Fruit fly (Drosophila melanogaster) whole organism, prepupa: ENCODE measurements around the gene nan.

ENCODE experiments used
- Blimp-1 ChIP-seq: fragments of 200-800 bp; sonication (Bioruptor generic); optimal IDR thresholded peaks from 3 replicates; lab custom pipeline; 2017; ENCODE audit warnings: missing biosample characterization, missing genetic modification characterization, mild to moderate bottlenecking, moderate library complexity, missing genetic modification reagents
- CG10631 ChIP-seq: fragments of 200-800 bp; sonication (Bioruptor generic); optimal IDR thresholded peaks from 2 replicates; lab custom pipeline; 2016; ENCODE audit warnings: missing biosample characterization, missing genetic modification characterization
- CG10669 ChIP-seq: fragments of 200-800 bp; sonication (Bioruptor generic); optimal IDR thresholded peaks from 3 replicates; lab custom pipeline; 2018; ENCODE audit warnings: missing biosample characterization, mild to moderate bottlenecking, missing genetic modification characterization, moderate library complexity
- CG11294 ChIP-seq: fragments of 200-800 bp; sonication (Bioruptor generic); IDR thresholded peaks from 2 replicates; pipeline ENCODE4 v1.3.6; 2022; ENCODE audit warnings: missing biosample characterization, missing genetic modification characterization
- CG11762 ChIP-seq: fragments of 200-800 bp; sonication (Bioruptor generic); optimal IDR thresholded peaks from 3 replicates; lab custom pipeline; 2016; ENCODE audit warnings: missing biosample characterization, missing genetic modification characterization; ENCODE audit not compliant: insufficient read depth
- CG1621 ChIP-seq: fragments of 200-800 bp; sonication (Bioruptor generic); optimal IDR thresholded peaks from 3 replicates; lab custom pipeline; 2018; ENCODE audit warnings: missing biosample characterization, mild to moderate bottlenecking, missing genetic modification characterization
- CG16779 ChIP-seq: fragments of 200-800 bp; sonication (Bioruptor generic); optimal IDR thresholded peaks from 3 replicates; lab custom pipeline; 2017; ENCODE audit warnings: missing biosample characterization, mild to moderate bottlenecking, missing genetic modification characterization
- CG3032 ChIP-seq: fragments of 200-800 bp; optimal IDR thresholded peaks from 2 replicates; lab custom pipeline; 2019; ENCODE audit warnings: missing biosample characterization, mild to moderate bottlenecking, missing genetic modification characterization, moderate library complexity
- CG34406 ChIP-seq: fragments of 200-800 bp; sonication (Bioruptor generic); optimal IDR thresholded peaks from 3 replicates; lab custom pipeline; 2016; ENCODE audit warnings: missing biosample characterization, missing genetic modification characterization
- CG6163 ChIP-seq: fragments of 200-800 bp; sonication (Bioruptor generic); IDR thresholded peaks from 3 replicates; pipeline ENCODE4 v1.3.6; 2022; ENCODE audit warnings: missing biosample characterization, missing genetic modification characterization
- CG6276 ChIP-seq: fragments of 200-800 bp; sonication (Bioruptor generic); optimal IDR thresholded peaks from 2 replicates; lab custom pipeline; 2017; ENCODE audit warnings: missing biosample characterization, mild to moderate bottlenecking, missing genetic modification characterization
- CG6792 ChIP-seq: fragments of 200-800 bp; sonication (Bioruptor generic); optimal IDR thresholded peaks from 3 replicates; lab custom pipeline; 2016; ENCODE audit warnings: missing biosample characterization, missing genetic modification characterization
- CG6854 ChIP-seq: fragments of 200-800 bp; sonication (Bioruptor generic); optimal IDR thresholded peaks from 2 replicates; lab custom pipeline; 2017; ENCODE audit warnings: missing biosample characterization, mild to moderate bottlenecking, missing genetic modification characterization
- CG7368 ChIP-seq: fragments of 200-800 bp; sonication (Bioruptor generic); optimal IDR thresholded peaks from 3 replicates; lab custom pipeline; 2016; ENCODE audit warnings: missing biosample characterization, missing genetic modification characterization
- CG8119 ChIP-seq: fragments of 200-800 bp; sonication (Bioruptor generic); IDR thresholded peaks from 3 replicates; pipeline ENCODE4 v1.3.6; 2022; ENCODE audit warnings: missing biosample characterization, missing genetic modification characterization
- CG8632 ChIP-seq: fragments of 200-800 bp; sonication (Bioruptor generic); optimal IDR thresholded peaks from 3 replicates; lab custom pipeline; 2016; ENCODE audit warnings: missing biosample characterization, missing genetic modification characterization
- CG9139 ChIP-seq: fragments of 200-800 bp; sonication (Bioruptor generic); optimal IDR thresholded peaks from 3 replicates; lab custom pipeline; 2017; ENCODE audit warnings: missing biosample characterization, mild to moderate bottlenecking, missing genetic modification characterization
- Eip75B ChIP-seq: fragments of 200-800 bp; sonication (Bioruptor generic); optimal IDR thresholded peaks from 3 replicates; lab custom pipeline; 2016; ENCODE audit warnings: missing biosample characterization, missing genetic modification characterization
- Eip78C ChIP-seq: fragments of 200-800 bp; sonication (Bioruptor generic); peaks from one replicate; lab custom pipeline; 2016; ENCODE audit warnings: missing biosample characterization, missing genetic modification characterization
- Ets21C ChIP-seq: fragments of 200-800 bp; sonication (Bioruptor generic); optimal IDR thresholded peaks from 3 replicates; lab custom pipeline; 2016; ENCODE audit warnings: missing biosample characterization, missing genetic modification characterization
- Ets96B ChIP-seq: fragments of 200-800 bp; optimal IDR thresholded peaks from 2 replicates; lab custom pipeline; 2019; ENCODE audit warnings: missing biosample characterization, mild to moderate bottlenecking, missing genetic modification characterization, moderate library complexity
- Gug ChIP-seq: fragments of 200-800 bp; sonication (Bioruptor generic); IDR thresholded peaks from 2 replicates; pipeline ENCODE4 v1.3.6; 2022; ENCODE audit warnings: missing biosample characterization, missing genetic modification characterization
- Hr39 ChIP-seq: fragments of 200-800 bp; sonication (Bioruptor generic); optimal IDR thresholded peaks from 2 replicates; lab custom pipeline; 2016; ENCODE audit warnings: missing biosample characterization, missing genetic modification characterization
- Hr4 ChIP-seq: fragments of 200-800 bp; sonication (Bioruptor generic); optimal IDR thresholded peaks from 3 replicates; lab custom pipeline; 2016; ENCODE audit warnings: missing biosample characterization, missing genetic modification characterization
- Lpt ChIP-seq: fragments of 200-800 bp; sonication (Bioruptor generic); optimal IDR thresholded peaks from 3 replicates; lab custom pipeline; 2016; ENCODE audit warnings: missing biosample characterization, missing genetic modification characterization
- Met ChIP-seq: fragments of 200-800 bp; sonication (Bioruptor generic); optimal IDR thresholded peaks from 3 replicates; lab custom pipeline; 2016; ENCODE audit warnings: missing biosample characterization, missing genetic modification characterization
- OdsH ChIP-seq: fragments of 200-800 bp; sonication (Bioruptor generic); optimal IDR thresholded peaks from 3 replicates; lab custom pipeline; 2016; ENCODE audit warnings: missing biosample characterization, missing genetic modification characterization
- Smox ChIP-seq: fragments of 200-800 bp; sonication (Bioruptor generic); optimal IDR thresholded peaks from 3 replicates; lab custom pipeline; 2016; ENCODE audit warnings: missing biosample characterization, missing genetic modification characterization
- Sox102F ChIP-seq: fragments of 200-800 bp; sonication (Bioruptor generic); optimal IDR thresholded peaks from 2 replicates; lab custom pipeline; 2016; ENCODE audit warnings: missing biosample characterization, mild to moderate bottlenecking, missing genetic modification characterization
- Sox15 ChIP-seq: fragments of 200-800 bp; sonication (Bioruptor generic); optimal IDR thresholded peaks from 3 replicates; lab custom pipeline; 2016; ENCODE audit warnings: missing biosample characterization, missing genetic modification characterization
- achi ChIP-seq: fragments of 200-800 bp; sonication (Bioruptor generic); optimal IDR thresholded peaks from 3 replicates; lab custom pipeline; 2016; ENCODE audit warnings: missing biosample characterization, missing genetic modification characterization
- cyc ChIP-seq: fragments of 200-800 bp; sonication (Bioruptor generic); optimal IDR thresholded peaks from 3 replicates; lab custom pipeline; 2016; ENCODE audit warnings: missing biosample characterization, missing genetic modification characterization
- dac ChIP-seq: fragments of 200-800 bp; sonication (Bioruptor generic); optimal IDR thresholded peaks from 2 replicates; lab custom pipeline; 2017; ENCODE audit warnings: missing biosample characterization, mild to moderate bottlenecking, missing genetic modification characterization
- esn ChIP-seq: fragments of 200-800 bp; sonication (Bioruptor generic); optimal IDR thresholded peaks from 2 replicates; lab custom pipeline; 2016; ENCODE audit warnings: missing biosample characterization, mild to moderate bottlenecking, missing genetic modification characterization, moderate library complexity
- fd85E ChIP-seq: fragments of 200-800 bp; sonication (Bioruptor generic); optimal IDR thresholded peaks from 3 replicates; lab custom pipeline; 2016; ENCODE audit warnings: missing biosample characterization, missing genetic modification characterization
- lz ChIP-seq: fragments of 200-800 bp; sonication (Bioruptor generic); optimal IDR thresholded peaks from 3 replicates; lab custom pipeline; 2016; ENCODE audit warnings: missing biosample characterization, missing genetic modification characterization
- net ChIP-seq: fragments of 200-800 bp; sonication (Bioruptor generic); optimal IDR thresholded peaks from 3 replicates; lab custom pipeline; 2016; ENCODE audit warnings: missing biosample characterization, missing genetic modification characterization
- svp ChIP-seq: fragments of 200-800 bp; sonication (Bioruptor generic); peaks from one replicate; lab custom pipeline; 2016; ENCODE audit warnings: missing biosample characterization, missing genetic modification characterization
- topi ChIP-seq: fragments of 200-800 bp; sonication (Bioruptor generic); optimal IDR thresholded peaks from 3 replicates; lab custom pipeline; 2016; ENCODE audit warnings: missing biosample characterization, missing genetic modification characterization

Gene nan

dm6 chr3L:14172174-14172940 is 17.1 kb downstream of the nan start:
- TF ChIP-seq Met (GFP tag; lab: Kevin White, UChicago) = peak; percentile 22
- peak; percentile 51 for TF ChIP-seq Eip78C (GFP tag; lab: Kevin White, UChicago)
- peak; percentile 18 for TF ChIP-seq esn (GFP tag; lab: Kevin White, UChicago)
- no peak for TF ChIP-seq Hr39 (GFP tag; lab: Kevin White, UChicago)
- TF ChIP-seq CG34406 (GFP tag; lab: Kevin White, UChicago) = no peak
- no peak for TF ChIP-seq Blimp-1 (GFP tag; lab: Kevin White, UChicago)
- no peak for TF ChIP-seq lz
- TF ChIP-seq svp (GFP tag; lab: Kevin White, UChicago) = peak; percentile 62
- TF ChIP-seq CG9139 (GFP tag; lab: Kevin White, UChicago) = no peak
- TF ChIP-seq, all 60 proteins: peak for 4

DNA sequence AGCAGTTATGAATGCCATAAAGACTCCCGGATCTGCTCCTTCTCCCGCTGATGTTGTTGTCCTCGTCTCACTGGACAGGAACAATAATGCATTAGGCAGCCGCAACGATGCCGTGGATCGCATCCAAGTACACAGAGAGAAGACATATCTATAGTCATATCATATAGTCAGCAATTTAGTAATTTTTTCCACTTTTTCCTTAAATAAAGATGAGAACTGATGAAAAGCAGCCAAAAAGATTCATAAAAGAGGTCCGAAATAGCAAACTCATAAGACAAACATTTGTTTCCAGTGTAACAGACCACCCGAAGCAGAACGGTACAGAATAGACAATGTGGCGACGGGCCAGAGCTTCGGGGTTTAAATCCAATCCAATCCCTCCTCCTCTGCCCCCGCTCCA is 18.9 kb downstream of the nan start:
- TF ChIP-seq CG6163 (GFP tag; lab: Robert Waterston, UW) (0 out of 3 replicates have a peak, but pooled peaks have one; percentile 9), CG7368 (GFP tag; lab: Kevin White, UChicago) (no peak)

DNA sequence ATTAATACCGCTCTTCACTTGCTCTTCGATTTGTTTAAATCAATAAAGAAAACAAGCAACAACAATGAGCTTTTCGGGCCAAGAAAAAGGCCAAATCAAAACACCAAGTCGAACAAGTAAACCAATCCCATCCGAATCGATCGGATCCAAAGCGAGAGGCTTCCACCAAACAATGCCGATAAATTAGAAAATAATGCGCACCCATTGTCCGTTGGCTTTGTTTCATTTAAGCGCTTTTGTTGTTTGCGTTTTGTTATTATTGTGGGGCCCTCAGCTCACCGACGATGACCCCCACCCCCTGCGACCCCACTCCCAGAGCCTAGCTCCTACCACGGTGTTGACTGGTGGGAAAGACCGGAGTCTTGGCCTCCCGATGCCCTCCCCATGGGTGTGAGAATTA is 21.5 kb downstream of the nan start:
- TF ChIP-seq CG34406 (GFP tag; lab: Kevin White, UChicago) = no peak
- TF ChIP-seq Smox (GFP tag; lab: Kevin White, UChicago) = no peak
- TF ChIP-seq CG6792 (GFP tag; lab: Kevin White, UChicago) = no peak
- TF ChIP-seq Hr39 (GFP tag; lab: Kevin White, UChicago) = no peak
- no peak for TF ChIP-seq fd85E
- no peak for TF ChIP-seq CG11294 (GFP tag; lab: Robert Waterston, UW)
- no peak for TF ChIP-seq CG10631 (GFP tag; lab: Kevin White, UChicago)
- TF ChIP-seq OdsH (GFP tag; lab: Kevin White, UChicago) = no peak
- TF ChIP-seq Sox102F (GFP tag; lab: Kevin White, UChicago) = no peak
- no peak for TF ChIP-seq dac
- no peak for TF ChIP-seq net
- TF ChIP-seq Eip75B (GFP tag; lab: Kevin White, UChicago) = no peak
- TF ChIP-seq Sox15 (GFP tag; lab: Kevin White, UChicago) = no peak
- TF ChIP-seq Ets96B = no peak
- no peak for TF ChIP-seq CG8119 (GFP tag; lab: Robert Waterston, UW)
- TF ChIP-seq CG6276 (GFP tag; lab: Kevin White, UChicago) = no peak
- no peak for TF ChIP-seq CG1621 (tag; lab: Kevin White, UChicago)
- TF ChIP-seq, all 60 proteins: peak for 0

dm6 chr3L:14166271-14166670 is 23.2 kb downstream of the nan start:
- TF ChIP-seq cyc (no peak), topi (GFP tag; lab: Kevin White, UChicago) (no peak), svp (GFP tag; lab: Kevin White, UChicago) (peak; percentile 22), fd85E (no peak), CG6163 (GFP tag; lab: Robert Waterston, UW) (0 out of 3 replicates have a peak, but pooled peaks have one; percentile 23)

DNA sequence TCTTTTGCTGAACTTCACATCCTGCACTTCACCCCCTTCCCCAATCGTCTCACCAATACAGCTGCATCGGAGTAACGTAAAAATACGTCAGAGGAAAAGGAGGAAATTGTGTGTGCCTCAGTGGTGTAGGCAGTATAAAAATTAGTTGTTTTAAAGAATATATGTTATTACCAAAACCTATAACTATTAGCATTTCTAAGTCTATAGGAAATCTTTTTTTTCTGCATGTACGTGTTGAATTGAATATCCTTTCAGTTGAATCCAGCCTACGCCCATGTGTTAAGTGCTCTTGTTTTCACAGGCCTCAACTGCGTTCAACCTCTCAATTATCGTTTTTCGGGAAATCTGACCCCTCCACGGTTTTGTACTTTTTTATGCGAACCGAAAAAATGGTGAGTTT is 27.5 kb downstream of the nan start:
- TF ChIP-seq svp (GFP tag; lab: Kevin White, UChicago) = peak; percentile 51
- no peak for TF ChIP-seq CG34406 (GFP tag; lab: Kevin White, UChicago)

- no peak for TF ChIP-seq Lpt (GFP tag; lab: Kevin White, UChicago)
- TF ChIP-seq CG8632 (GFP tag; lab: Kevin White, UChicago) = peak; percentile 30
- TF ChIP-seq CG6854 (GFP tag; lab: Kevin White, UChicago) = no peak
- no peak for TF ChIP-seq CG7368 (GFP tag; lab: Kevin White, UChicago)
- TF ChIP-seq Sox15 (GFP tag; lab: Kevin White, UChicago) = no peak
- peak; percentile 2 for TF ChIP-seq OdsH (GFP tag; lab: Kevin White, UChicago)
- no peak for TF ChIP-seq CG6163 (GFP tag; lab: Robert Waterston, UW)
- no peak for TF ChIP-seq CG11294 (GFP tag; lab: Robert Waterston, UW)
- peak; percentile 21 for TF ChIP-seq CG10669 (GFP tag; lab: Kevin White, UChicago)
- no peak for TF ChIP-seq Smox (GFP tag; lab: Kevin White, UChicago)
- peak; percentile 45 for TF ChIP-seq Eip78C (GFP tag; lab: Kevin White, UChicago)
- no peak for TF ChIP-seq Met (GFP tag; lab: Kevin White, UChicago)
- no peak for TF ChIP-seq Hr39 (GFP tag; lab: Kevin White, UChicago)
- no peak for TF ChIP-seq Ets21C (GFP tag; lab: Kevin White, UChicago)
- TF ChIP-seq CG11762 (GFP tag; lab: Kevin White, UChicago) = no peak
- TF ChIP-seq CG8119 (GFP tag; lab: Robert Waterston, UW) = 0 out of 3 replicates have a peak, but pooled peaks have one; percentile 24
- TF ChIP-seq esn (GFP tag; lab: Kevin White, UChicago) = peak; percentile 39
- TF ChIP-seq CG3032 (tag; lab: Kevin White, UChicago) = no peak
- TF ChIP-seq Gug (GFP tag; lab: Robert Waterston, UW) = no peak
- TF ChIP-seq CG16779 (tag; lab: Kevin White, UChicago) = no peak
- no peak for TF ChIP-seq Ets96B
- peak; percentile 68 for TF ChIP-seq svp (GFP tag; lab: Kevin White, UChicago)
- TF ChIP-seq achi (GFP tag; lab: Kevin White, UChicago) = peak; percentile 16
- no peak for TF ChIP-seq Hr4 (GFP tag; lab: Kevin White, UChicago)
Observed at dm6 chr3L:14160436-14160835, 29.0 kb downstream of the nan start.
